Fruit fly (Drosophila melanogaster) whole organism, wandering third instar larva: ENCODE results near the gene CG5376.

Experiments
- Abd-B ChIP-seq: fragments of >200 bp; optimal IDR thresholded peaks from 2 replicates; lab custom pipeline; 2017; ENCODE audit warnings: missing biosample characterization, missing genetic modification characterization
- CG32264 ChIP-seq: fragments of 200-800 bp; sonication (Bioruptor generic); optimal IDR thresholded peaks from 2 replicates; lab custom pipeline; 2016; ENCODE audit warnings: missing biosample characterization, missing genetic modification characterization
- CG9705 ChIP-seq: fragments of 200-800 bp; sonication (Bioruptor generic); optimal IDR thresholded peaks from 2 replicates; lab custom pipeline; 2018; ENCODE audit warnings: missing biosample characterization, mild to moderate bottlenecking, missing genetic modification characterization
- CrebA ChIP-seq: fragments of 200-800 bp; sonication (Bioruptor generic); optimal IDR thresholded peaks from 2 replicates; lab custom pipeline; 2016; ENCODE audit warnings: missing biosample characterization, mild to moderate bottlenecking, missing genetic modification characterization, borderline replicate concordance
- Dfd ChIP-seq: fragments of >200 bp; optimal IDR thresholded peaks from 2 replicates; lab custom pipeline; 2017; ENCODE audit warnings: missing biosample characterization, missing genetic modification characterization
- Dif ChIP-seq: fragments of 200-275, 200-300 bp; sonication (Bioruptor generic); optimal IDR thresholded peaks from 2 replicates; lab custom pipeline; 2018; ENCODE audit warnings: missing biosample characterization, missing genetic modification characterization; ENCODE audit not compliant: partially characterized antibody
- GATAd ChIP-seq: sonication (Bioruptor generic); optimal IDR thresholded peaks from 2 replicates; lab custom pipeline; 2016; ENCODE audit warnings: missing biosample characterization, missing genetic modification characterization
- HLH106 ChIP-seq: fragments of 200-800 bp; optimal IDR thresholded peaks from 3 replicates; lab custom pipeline; 2019; ENCODE audit warnings: missing biosample characterization, mild to moderate bottlenecking, missing genetic modification characterization, moderate library complexity
- Hnf4 ChIP-seq: fragments of 200-800 bp; sonication (Bioruptor generic); optimal IDR thresholded peaks from 2 replicates; lab custom pipeline; 2016; ENCODE audit warnings: missing biosample characterization, mild to moderate bottlenecking, missing genetic modification characterization
- Hr78 ChIP-seq: fragments of >200 bp; optimal IDR thresholded peaks from 2 replicates; lab custom pipeline; 2017; ENCODE audit warnings: missing biosample characterization, missing genetic modification characterization
- Hr83 ChIP-seq: fragments of 200-300 bp; sonication (Bioruptor generic); optimal IDR thresholded peaks from 2 replicates; lab custom pipeline; 2016; ENCODE audit warnings: missing biosample characterization, mild to moderate bottlenecking, missing genetic modification characterization, moderate library complexity; ENCODE audit not compliant: poor library complexity, severe bottlenecking
- Jra ChIP-seq: sonication (Bioruptor generic); optimal IDR thresholded peaks from 2 replicates; lab custom pipeline; 2016; ENCODE audit warnings: missing biosample characterization, missing genetic modification characterization
- Mio ChIP-seq: sonication (Bioruptor generic); optimal IDR thresholded peaks from 2 replicates; lab custom pipeline; 2016; ENCODE audit warnings: missing biosample characterization, missing genetic modification characterization
- Myc ChIP-seq: fragments of >200 bp; optimal IDR thresholded peaks from 2 replicates; lab custom pipeline; 2017
- N ChIP-seq: fragments of >200 bp; optimal IDR thresholded peaks from 2 replicates; lab custom pipeline; 2018; ENCODE audit warnings: missing biosample characterization, missing external identifiers, missing genetic modification characterization
- OdsH ChIP-seq: fragments of 200-800 bp; sonication (Bioruptor generic); optimal IDR thresholded peaks from 2 replicates; lab custom pipeline; 2016; ENCODE audit warnings: missing biosample characterization, mild to moderate bottlenecking, missing genetic modification characterization
- Rel ChIP-seq, 2 experiments: fragments of 200-800 bp; sonication (Bioruptor generic) in 1 of 2; optimal IDR thresholded peaks; 2 replicates in 1 of 2; 3 replicates in 1 of 2; lab custom pipeline; 2016 to 2019; ENCODE audit warnings: mild to moderate bottlenecking in 2 of 2, missing biosample characterization in 2 of 2, missing genetic modification characterization in 2 of 2, moderate library complexity in 1 of 2
- Sp1 ChIP-seq: fragments of 200-800 bp; sonication (Bioruptor generic); optimal IDR thresholded peaks from 3 replicates; lab custom pipeline; 2019; ENCODE audit warnings: missing biosample characterization, mild to moderate bottlenecking, missing genetic modification characterization, moderate library complexity
- Vsx2 ChIP-seq: fragments of 200-300, 225-300 bp; sonication (Bioruptor generic); optimal IDR thresholded peaks from 2 replicates; lab custom pipeline; 2018; ENCODE audit warnings: missing biosample characterization, missing genetic modification characterization; ENCODE audit not compliant: partially characterized antibody
- br ChIP-seq: fragments of 200-800 bp; sonication (Bioruptor generic); optimal IDR thresholded peaks from 2 replicates; lab custom pipeline; 2016; ENCODE audit warnings: missing biosample characterization, missing genetic modification characterization
- brk ChIP-seq: fragments of 200-800 bp; sonication (Bioruptor generic); optimal IDR thresholded peaks from 2 replicates; lab custom pipeline; 2016; ENCODE audit warnings: missing biosample characterization, mild to moderate bottlenecking, missing genetic modification characterization
- dl ChIP-seq, 2 experiments: fragments of 175-275, 200-275 bp in 1 of 2; fragments of 200-275 bp in 1 of 2; sonication (Bioruptor generic); optimal IDR thresholded peaks; lab custom pipeline; 2018; ENCODE audit warnings: mild to moderate bottlenecking in 2 of 2, missing biosample characterization in 2 of 2, missing genetic modification characterization in 2 of 2, moderate library complexity in 2 of 2; ENCODE audit not compliant: partially characterized antibody in 2 of 2, insufficient read depth in 1 of 2
- dmrt93B ChIP-seq: fragments of 200-800 bp; sonication (Bioruptor generic); optimal IDR thresholded peaks from 2 replicates; lab custom pipeline; 2018; ENCODE audit warnings: missing biosample characterization, mild to moderate bottlenecking, missing genetic modification characterization
- dsf ChIP-seq: sonication (Bioruptor generic); optimal IDR thresholded peaks from 2 replicates; lab custom pipeline; 2016; ENCODE audit warnings: missing biosample characterization, missing genetic modification characterization, borderline replicate concordance
- ey ChIP-seq: fragments of 200-800 bp; sonication (Bioruptor generic); optimal IDR thresholded peaks from 2 replicates; lab custom pipeline; 2016; ENCODE audit warnings: missing biosample characterization, missing genetic modification characterization
- foxo ChIP-seq, 2 experiments: fragments of 200-800 bp; sonication (Bioruptor generic); optimal IDR thresholded peaks; 2 replicates in 1 of 2; 3 replicates in 1 of 2; lab custom pipeline; 2016 to 2017; ENCODE audit warnings: missing biosample characterization in 2 of 2, missing genetic modification characterization in 2 of 2
- fru ChIP-seq: fragments of 200-800 bp; sonication (Bioruptor generic); optimal IDR thresholded peaks from 3 replicates; lab custom pipeline; 2016; ENCODE audit warnings: missing biosample characterization, mild to moderate bottlenecking, missing genetic modification characterization
- h ChIP-seq: fragments of 200-800 bp; sonication (Bioruptor generic); optimal IDR thresholded peaks from 3 replicates; lab custom pipeline; 2016; ENCODE audit warnings: missing biosample characterization, mild to moderate bottlenecking, missing genetic modification characterization
- jim ChIP-seq: fragments of 175-275, 200-325 bp; sonication (Bioruptor generic); optimal IDR thresholded peaks from 2 replicates; lab custom pipeline; 2016; ENCODE audit warnings: missing biosample characterization, mild to moderate bottlenecking, missing genetic modification characterization
- lola ChIP-seq: fragments of >200 bp; optimal IDR thresholded peaks from 2 replicates; lab custom pipeline; 2017; ENCODE audit warnings: missing biosample characterization, missing genetic modification characterization
- pan ChIP-seq: fragments of >200 bp; optimal IDR thresholded peaks from 2 replicates; lab custom pipeline; 2017
- psq ChIP-seq: fragments of 200-800 bp; sonication (Bioruptor generic); optimal IDR thresholded peaks from 3 replicates; lab custom pipeline; 2017; ENCODE audit warnings: missing biosample characterization, mild to moderate bottlenecking, missing genetic modification characterization, moderate library complexity
- rgr ChIP-seq: fragments of 200-800 bp; sonication (Bioruptor generic); optimal IDR thresholded peaks from 3 replicates; lab custom pipeline; 2016; ENCODE audit warnings: missing biosample characterization, mild to moderate bottlenecking, missing genetic modification characterization
- sage ChIP-seq: fragments of 200-800 bp; sonication (Bioruptor generic); optimal IDR thresholded peaks from 2 replicates; lab custom pipeline; 2016; ENCODE audit warnings: missing biosample characterization, mild to moderate bottlenecking, missing genetic modification characterization
- sv ChIP-seq: fragments of 200-800 bp; sonication (Bioruptor generic); optimal IDR thresholded peaks from 3 replicates; lab custom pipeline; 2016; ENCODE audit warnings: missing biosample characterization, missing genetic modification characterization
- tai ChIP-seq: sonication (Bioruptor generic); optimal IDR thresholded peaks from 2 replicates; lab custom pipeline; 2016; ENCODE audit warnings: missing biosample characterization, missing genetic modification characterization
- usp ChIP-seq: fragments of >200 bp; optimal IDR thresholded peaks from 2 replicates; lab custom pipeline; 2017; ENCODE audit warnings: missing biosample characterization, missing genetic modification characterization
- woc ChIP-seq: sonication (Bioruptor generic); optimal IDR thresholded peaks from 2 replicates; lab custom pipeline; 2016; ENCODE audit warnings: missing biosample characterization, mild to moderate bottlenecking, missing genetic modification characterization

Gene CG5376

DNA sequence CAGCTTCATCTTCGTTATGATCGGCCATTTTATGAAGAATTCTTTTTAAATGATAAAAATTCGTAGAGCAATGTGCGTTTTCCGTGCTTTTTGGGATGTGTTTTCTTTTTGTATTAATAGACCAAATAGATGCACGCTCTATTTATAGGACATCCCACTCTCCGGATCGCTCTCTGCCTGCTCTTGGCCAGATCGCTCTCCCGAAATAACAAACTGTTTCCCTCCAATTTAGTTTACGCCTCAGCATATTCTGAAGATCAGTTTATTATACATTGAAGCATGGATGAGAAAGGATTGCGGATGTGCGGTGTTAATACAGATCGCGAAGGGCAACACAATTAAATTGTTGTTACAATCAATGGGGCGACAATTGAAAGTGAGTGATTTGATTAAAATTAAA lies at the start of gene CG5376:
Gene CG5376 (minus strand): TSS at position 101 of the 400 bp plus-strand sequence.
- TF ChIP-seq psq (no peak), Abd-B (GFP tag; lab: Kevin White, UChicago) (no peak), CrebA (GFP tag; lab: Kevin White, UChicago) (no peak), HLH106 (tag; lab: Kevin White, UChicago) (no peak), Hr83 (GFP tag; lab: Kevin White, UChicago) (no peak), h (GFP tag; lab: Kevin White, UChicago) (no peak), woc (GFP tag; lab: Kevin White, UChicago) (no peak), Hnf4 (GFP tag; lab: Kevin White, UChicago) (no peak), sage (GFP tag; lab: Kevin White, UChicago) (no peak), rgr (GFP tag; lab: Kevin White, UChicago) (no peak), ey (GFP tag; lab: Kevin White, UChicago) (no peak), Rel (GFP tag; optimal IDR thresholded peaks at IDR 0.05; lab: Kevin White, UChicago) (no peak), Rel (tag; optimal IDR thresholded peaks at IDR 0.05; lab: Kevin White, UChicago) (no peak), Sp1 (no peak), Dif (no peak)
- TF ChIP-seq, all 38 proteins: peak for 0

DNA sequence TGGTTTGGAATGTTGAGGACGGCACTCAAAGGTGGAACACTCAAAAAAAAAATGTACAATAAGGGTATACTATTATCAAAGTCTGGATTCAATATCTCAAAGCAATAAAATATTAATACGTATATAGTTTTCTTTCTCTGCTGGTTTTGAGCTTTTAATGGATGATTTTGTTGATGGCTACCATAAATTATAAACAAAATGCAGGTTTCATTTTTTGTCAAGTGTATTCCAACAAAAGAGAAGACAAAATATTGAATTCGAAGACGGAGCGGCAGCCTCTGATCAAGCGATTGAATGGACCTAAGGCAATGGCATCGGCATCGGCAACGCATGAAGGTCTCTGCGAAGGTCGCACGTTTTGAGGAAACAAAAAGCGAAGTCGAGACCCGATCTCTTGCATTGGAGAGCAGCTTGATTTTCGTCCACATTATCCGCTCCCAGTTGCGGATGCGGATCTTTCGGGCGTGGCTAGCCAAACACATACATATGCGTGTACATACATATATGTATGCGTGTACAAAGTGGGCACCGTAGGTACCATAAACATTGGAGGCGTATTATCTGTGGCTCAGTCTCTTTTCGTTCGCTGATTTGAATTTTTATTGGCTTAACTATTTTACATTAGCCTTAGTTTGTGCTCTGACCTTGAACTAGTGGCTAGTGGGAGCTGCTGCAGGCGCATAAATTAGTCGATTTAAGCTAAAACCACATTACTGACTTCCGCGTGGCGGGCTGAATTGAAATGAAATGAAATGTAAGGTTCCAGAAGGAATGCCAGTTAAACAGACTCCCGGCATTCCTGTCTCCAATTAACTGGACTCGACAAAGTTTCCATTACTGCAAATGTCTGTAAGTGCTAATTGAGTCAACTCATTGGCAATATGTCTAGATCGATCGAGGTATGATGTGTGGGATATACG lies 48.0 kb upstream of the CG5376 start:
- TF ChIP-seq Sp1 (peak; percentile 9), Rel (GFP tag; optimal IDR thresholded peaks at IDR 0.05; lab: Kevin White, UChicago) (no peak), Rel (tag; optimal IDR thresholded peaks at IDR 0.05; lab: Kevin White, UChicago) (no peak), sv (no peak), fru (peak; percentile 66), h (GFP tag; lab: Kevin White, UChicago) (peak; percentile 72), dmrt93B (GFP tag; lab: Kevin White, UChicago) (no peak), Mio (GFP tag; lab: Kevin White, UChicago) (no peak), Myc (lab: Kevin White, UChicago) (no peak), Dif (no peak), Abd-B (GFP tag; lab: Kevin White, UChicago) (no peak), usp (GFP tag; lab: Kevin White, UChicago) (no peak), tai (no peak), Jra (GFP tag; lab: Kevin White, UChicago) (no peak), dsf (GFP tag; lab: Kevin White, UChicago) (no peak), Hr83 (GFP tag; lab: Kevin White, UChicago) (no peak), br (GFP tag; lab: Kevin White, UChicago) (peak; percentile 38), HLH106 (tag; lab: Kevin White, UChicago) (peak; percentile 31), CrebA (GFP tag; lab: Kevin White, UChicago) (no peak), GATAd (GFP tag; lab: Kevin White, UChicago) (no peak), CG32264 (no peak), pan (lab: Kevin White, UChicago) (no peak), rgr (GFP tag; lab: Kevin White, UChicago) (peak; percentile 60), Vsx2 (GFP tag; lab: Kevin White, UChicago) (no peak), Dfd (GFP tag; lab: Kevin White, UChicago) (no peak), OdsH (peak; percentile 53), sage (GFP tag; lab: Kevin White, UChicago) (peak; percentile 5), Hnf4 (GFP tag; lab: Kevin White, UChicago) (peak; percentile 41), lola (GFP tag; lab: Kevin White, UChicago) (no peak), Hr78 (GFP tag; lab: Kevin White, UChicago) (no peak), jim (no peak), CG9705 (GFP tag; lab: Kevin White, UChicago) (no peak), ey (GFP tag; lab: Kevin White, UChicago) (peak; percentile 61), woc (GFP tag; lab: Kevin White, UChicago) (peak; percentile 15), brk (GFP tag; lab: Kevin White, UChicago) (peak; percentile 37), foxo (GFP tag; optimal IDR thresholded peaks at IDR 0.05; lab: Kevin White, UChicago) (peak in 1 of 2 experiments; percentile 59), psq (peak; percentile 51), dl (GFP tag; optimal IDR thresholded peaks at IDR 0.05; lab: Kevin White, UChicago; ENCODE audit: insufficient read depth in 1 of 2, partially characterized antibody in 2 of 2) (no peak), N (GFP tag; lab: Kevin White, UChicago) (no peak)
